Fruit fly (Drosophila melanogaster) whole organism, embryonic: ENCODE measurements around the gene Ptp10D.

Experiments used
- Antp ChIP-seq: fragments of 200-800 bp; sonication (Bioruptor generic); optimal IDR thresholded peaks from 3 replicates; lab custom pipeline; 2016; ENCODE audit warnings: missing biosample characterization, missing genetic modification characterization
- B-H1 ChIP-seq: fragments of 200-800 bp; sonication (Bioruptor generic); IDR thresholded peaks from 3 replicates; pipeline ENCODE4 v1.3.6; 2022; ENCODE audit warnings: missing biosample characterization, missing genetic modification characterization
- CG10274 ChIP-seq: fragments of 200-800 bp; sonication (Bioruptor generic); optimal IDR thresholded peaks from 3 replicates; lab custom pipeline; 2017; ENCODE audit warnings: missing biosample characterization, mild to moderate bottlenecking, missing genetic modification characterization
- CG10654 ChIP-seq: fragments of 200-800 bp; sonication (Bioruptor generic); optimal IDR thresholded peaks from 2 replicates; lab custom pipeline; 2016; ENCODE audit warnings: missing biosample characterization, missing genetic modification characterization
- CG10959 ChIP-seq: fragments of 200-800 bp; sonication (Bioruptor generic); IDR thresholded peaks from 2 replicates; pipeline ENCODE4 v1.3.6; 2022; ENCODE audit warnings: missing biosample characterization, missing genetic modification characterization
- CG10979 ChIP-seq: fragments of 200-800 bp; sonication (Bioruptor generic); optimal IDR thresholded peaks from 2 replicates; lab custom pipeline; 2018; ENCODE audit warnings: missing biosample characterization, mild to moderate bottlenecking, missing genetic modification characterization, moderate library complexity
- CG11247 ChIP-seq: fragments of 200-800 bp; sonication (Bioruptor generic); IDR thresholded peaks from 2 replicates; pipeline ENCODE4 v1.3.6; 2022; ENCODE audit warnings: missing biosample characterization, missing genetic modification characterization
- CG11560 ChIP-seq: fragments of 200-800 bp; sonication (Bioruptor generic); IDR thresholded peaks from 3 replicates; pipeline ENCODE4 v1.3.6; 2022; ENCODE audit warnings: missing biosample characterization, missing genetic modification characterization
- CG12391 ChIP-seq: fragments of 200-800 bp; sonication (Bioruptor generic); optimal IDR thresholded peaks from 3 replicates; lab custom pipeline; 2018; ENCODE audit warnings: missing biosample characterization, mild to moderate bottlenecking, missing genetic modification characterization, moderate library complexity
- CG15011 ChIP-seq: fragments of 200-800 bp; sonication (Bioruptor generic); optimal IDR thresholded peaks from 3 replicates; lab custom pipeline; 2018; ENCODE audit warnings: missing biosample characterization, mild to moderate bottlenecking, missing genetic modification characterization
- CG15601 ChIP-seq: fragments of 200-800 bp; sonication (Bioruptor generic); optimal IDR thresholded peaks from 3 replicates; lab custom pipeline; 2019; ENCODE audit warnings: missing biosample characterization, mild to moderate bottlenecking, missing genetic modification characterization, moderate library complexity
- CG17802 ChIP-seq: fragments of 200-800 bp; sonication (Bioruptor generic); optimal IDR thresholded peaks from 2 replicates; lab custom pipeline; 2018; ENCODE audit warnings: missing biosample characterization, mild to moderate bottlenecking, missing genetic modification characterization, moderate library complexity
- CG18262 ChIP-seq: fragments of 200-800 bp; optimal IDR thresholded peaks from 3 replicates; lab custom pipeline; 2019; ENCODE audit warnings: missing biosample characterization, mild to moderate bottlenecking, missing genetic modification characterization, moderate library complexity
- CG2199 ChIP-seq: fragments of 200-800 bp; sonication (Bioruptor generic); IDR thresholded peaks from 3 replicates; pipeline ENCODE4 v1.3.6; 2022; ENCODE audit warnings: missing biosample characterization, missing genetic modification characterization
- CG3163 ChIP-seq: fragments of 200-800 bp; sonication (Bioruptor generic); optimal IDR thresholded peaks from 3 replicates; lab custom pipeline; 2016; ENCODE audit warnings: missing biosample characterization, missing genetic modification characterization
- CG3281 ChIP-seq: fragments of 200-800 bp; sonication (Bioruptor generic); optimal IDR thresholded peaks from 3 replicates; lab custom pipeline; 2017; ENCODE audit warnings: missing biosample characterization, mild to moderate bottlenecking, missing genetic modification characterization
- CG3726 ChIP-seq: fragments of 200-800 bp; sonication (Bioruptor generic); IDR thresholded peaks from 3 replicates; pipeline ENCODE4, ENCODE4 v1.3.6; 2022; ENCODE audit warnings: missing biosample characterization, missing genetic modification characterization
- CG5953 ChIP-seq: fragments of 200-800 bp; sonication (Bioruptor generic); IDR thresholded peaks from 2 replicates; pipeline ENCODE4 v1.3.6; 2022; ENCODE audit warnings: missing biosample characterization, missing genetic modification characterization
- CG7357 ChIP-seq: fragments of 200-800 bp; sonication (Bioruptor generic); IDR thresholded peaks from 3 replicates; pipeline ENCODE4 v1.3.6; 2022; ENCODE audit warnings: missing biosample characterization, missing genetic modification characterization
- CG9437 ChIP-seq: fragments of 200-800 bp; sonication (Bioruptor generic); optimal IDR thresholded peaks from 2 replicates; lab custom pipeline; 2018; ENCODE audit warnings: missing biosample characterization, mild to moderate bottlenecking, missing genetic modification characterization
- CG9932 ChIP-seq: fragments of 200-800 bp; sonication (Bioruptor generic); IDR thresholded peaks from 2 replicates; pipeline ENCODE4 v1.3.6; 2022; ENCODE audit warnings: missing biosample characterization, missing genetic modification characterization
- Dfd ChIP-seq, 2 experiments: fragments of >200 bp; optimal IDR thresholded peaks; 2 replicates each; lab custom pipeline; 2017; ENCODE audit warnings: missing biosample characterization in 2 of 2, missing genetic modification characterization in 2 of 2
- Dip2 ChIP-seq: fragments of 200-800 bp; sonication (Bioruptor generic); IDR thresholded peaks from 2 replicates; pipeline ENCODE4 v1.3.6; 2022; ENCODE audit warnings: missing biosample characterization, missing genetic modification characterization
- Dp ChIP-seq: fragments of 200-800 bp; sonication (Bioruptor generic); optimal IDR thresholded peaks from 2 replicates; lab custom pipeline; 2018; ENCODE audit warnings: missing biosample characterization, mild to moderate bottlenecking, missing genetic modification characterization, moderate library complexity
- HLH3B ChIP-seq: fragments of 200-800 bp; sonication (Bioruptor generic); IDR thresholded peaks from 2 replicates; pipeline ENCODE4 v1.3.6; 2022; ENCODE audit warnings: missing biosample characterization, missing genetic modification characterization
- HmgD ChIP-seq: fragments of 200-800 bp; sonication (Bioruptor generic); optimal IDR thresholded peaks from 3 replicates; lab custom pipeline; 2016; ENCODE audit warnings: missing biosample characterization, missing genetic modification characterization
- Hr51 ChIP-seq, 2 experiments: fragments of 200-800 bp; sonication (Bioruptor generic); optimal IDR thresholded peaks; 2 replicates in 1 of 2; 3 replicates in 1 of 2; lab custom pipeline; 2016 to 2018; ENCODE audit warnings: missing biosample characterization in 2 of 2, missing genetic modification characterization in 2 of 2, mild to moderate bottlenecking in 1 of 2, moderate library complexity in 1 of 2
- Lim3 ChIP-seq: fragments of 200-800 bp; sonication (Bioruptor generic); IDR thresholded peaks from 2 replicates; pipeline ENCODE4 v1.3.6; 2022; ENCODE audit warnings: missing biosample characterization, missing genetic modification characterization
- Mes4 ChIP-seq: fragments of 200-800 bp; sonication (Bioruptor generic); optimal IDR thresholded peaks from 2 replicates; lab custom pipeline; 2016; ENCODE audit warnings: missing biosample characterization, missing genetic modification characterization
- Mrtf ChIP-seq: fragments of 200-800 bp; sonication (Bioruptor generic); IDR thresholded peaks from 3 replicates; pipeline ENCODE4 v1.3.6; 2022; ENCODE audit warnings: missing biosample characterization, missing genetic modification characterization
- Neu2 ChIP-seq: fragments of 200-800 bp; sonication (Bioruptor generic); optimal IDR thresholded peaks from 3 replicates; lab custom pipeline; 2016; ENCODE audit warnings: missing biosample characterization, missing genetic modification characterization, borderline replicate concordance
- Scr ChIP-seq: fragments of 200-800 bp; sonication (Bioruptor generic); IDR thresholded peaks from 2 replicates; pipeline ENCODE4 v1.3.6; 2022; ENCODE audit warnings: missing biosample characterization, missing genetic modification characterization; ENCODE audit not compliant: partially characterized antibody
- Ssrp ChIP-seq: fragments of 200-800 bp; sonication (Bioruptor generic); optimal IDR thresholded peaks from 2 replicates; lab custom pipeline; 2018; ENCODE audit warnings: missing biosample characterization, mild to moderate bottlenecking, missing genetic modification characterization, moderate library complexity
- Stat92E ChIP-seq, 3 experiments: fragments of >200 bp in 2 of 3; fragments of 200-800 bp in 1 of 3; sonication (Bioruptor generic) in 1 of 3; optimal IDR thresholded peaks; 2 replicates each; lab custom pipeline; 2017 to 2019; ENCODE audit warnings: missing biosample characterization in 3 of 3, missing genetic modification characterization in 3 of 3, mild to moderate bottlenecking in 1 of 3, moderate library complexity in 1 of 3
- aop ChIP-seq: fragments of 200-800 bp; sonication (Bioruptor generic); IDR thresholded peaks from 2 replicates; pipeline ENCODE4 v1.3.6; 2022; ENCODE audit warnings: missing biosample characterization, missing genetic modification characterization
- cwo ChIP-seq: fragments of 200-800 bp; sonication (Bioruptor generic); optimal IDR thresholded peaks from 3 replicates; lab custom pipeline; 2017; ENCODE audit warnings: missing biosample characterization, missing genetic modification characterization, mild to moderate bottlenecking, moderate library complexity, missing genetic modification reagents
- dm ChIP-seq: fragments of 200-800 bp; sonication (Bioruptor generic); optimal IDR thresholded peaks from 3 replicates; lab custom pipeline; 2016; ENCODE audit warnings: missing biosample characterization, missing genetic modification characterization
- dmrt11E ChIP-seq: fragments of 200-800 bp; sonication (Bioruptor generic); optimal IDR thresholded peaks from 3 replicates; lab custom pipeline; 2018; ENCODE audit warnings: missing biosample characterization, mild to moderate bottlenecking, missing genetic modification characterization, moderate library complexity
- ewg ChIP-seq: fragments of 200-800 bp; sonication (Bioruptor generic); optimal IDR thresholded peaks from 3 replicates; lab custom pipeline; 2017; ENCODE audit warnings: mild to moderate bottlenecking, missing biosample characterization, missing genetic modification reagents, missing genetic modification characterization
- eyg ChIP-seq: fragments of 200-800 bp; sonication (Bioruptor generic); optimal IDR thresholded peaks from 3 replicates; lab custom pipeline; 2016; ENCODE audit warnings: missing biosample characterization, missing genetic modification characterization
- fd64A ChIP-seq: fragments of 200-800 bp; sonication (Bioruptor generic); optimal IDR thresholded peaks from 3 replicates; lab custom pipeline; 2018; ENCODE audit warnings: missing biosample characterization, mild to moderate bottlenecking, missing genetic modification characterization
- ftz-f1 ChIP-seq: fragments of 200-800 bp; sonication (Bioruptor generic); optimal IDR thresholded peaks from 2 replicates; lab custom pipeline; 2016; ENCODE audit warnings: missing biosample characterization, missing genetic modification characterization
- gcm2 ChIP-seq: fragments of 200-800 bp; sonication (Bioruptor generic); optimal IDR thresholded peaks from 2 replicates; lab custom pipeline; 2016; ENCODE audit warnings: missing biosample characterization, missing genetic modification characterization
- ham ChIP-seq: fragments of 200-800 bp; sonication (Bioruptor generic); IDR thresholded peaks from 2 replicates; pipeline ENCODE4 v1.3.6; 2022; ENCODE audit warnings: missing biosample characterization, missing genetic modification characterization
- otp ChIP-seq: fragments of 200-800 bp; sonication (Bioruptor generic); IDR thresholded peaks from 3 replicates; pipeline ENCODE4, ENCODE4 v1.3.6; 2022; ENCODE audit warnings: missing biosample characterization, missing genetic modification characterization
- pan ChIP-seq, 4 experiments: fragments of >200 bp in 3 of 4; fragments of 200-800 bp in 1 of 4; sonication (Bioruptor generic) in 1 of 4; optimal IDR thresholded peaks in 3 of 4; IDR thresholded peaks in 1 of 4; 2 replicates each; pipeline versions ENCODE4 v1.3.6 to Lab custom; 2017 to 2022; ENCODE audit warnings: missing biosample characterization in 2 of 4, missing genetic modification characterization in 2 of 4, mixed read lengths in 1 of 4
- sr ChIP-seq: fragments of 200-800 bp; sonication (Bioruptor generic); IDR thresholded peaks from 3 replicates; pipeline ENCODE4 v1.3.6; 2022; ENCODE audit warnings: missing biosample characterization, missing genetic modification characterization
- yki ChIP-seq: fragments of >200 bp; optimal IDR thresholded peaks from 3 replicates; lab custom pipeline; 2018
- z ChIP-seq: fragments of 200-800 bp; sonication (Bioruptor generic); IDR thresholded peaks from 3 replicates; pipeline ENCODE4 v1.3.6; 2022; ENCODE audit warnings: missing biosample characterization, missing genetic modification characterization

Gene Ptp10D

dm6 chrX:11621866-11622648 is at the start of gene Ptp10D (continued):
- TF ChIP-seq CG3726 (GFP tag; lab: Robert Waterston, UW): no peak
- TF ChIP-seq Ssrp (tag; lab: Kevin White, UChicago): no peak
- TF ChIP-seq CG9932 (GFP tag; lab: Robert Waterston, UW): peak; percentile 39; the same call in 1 of the 2 replicates
- TF ChIP-seq CG10274 (GFP tag; lab: Kevin White, UChicago): no peak
- no peak for TF ChIP-seq CG17802
- TF ChIP-seq Hr51 (GFP tag; optimal IDR thresholded peaks at IDR 0.05; lab: Kevin White, UChicago): peak in 1 of 2 experiments; percentile 3
- no peak; the same call in 2 of the 3 replicates for TF ChIP-seq B-H1
- TF ChIP-seq Dfd (GFP tag; optimal IDR thresholded peaks at IDR 0.05; lab: Kevin White, UChicago): peak in 1 of 2 experiments; percentile 5
- TF ChIP-seq fd64A (GFP tag; lab: Kevin White, UChicago): no peak
- no peak for TF ChIP-seq gcm2 (GFP tag; lab: Kevin White, UChicago)
- peak; percentile 82 for TF ChIP-seq sr (GFP tag; lab: Robert Waterston, UW)
- TF ChIP-seq CG5953 (GFP tag; lab: Robert Waterston, UW): peak; percentile 40; the same call in 1 of the 2 replicates
- TF ChIP-seq CG15601 (tag; lab: Kevin White, UChicago): no peak
- TF ChIP-seq Dp: peak; percentile 74
- TF ChIP-seq Mes4 (GFP tag; lab: Kevin White, UChicago): no peak
- TF ChIP-seq dmrt11E (tag; lab: Kevin White, UChicago): no peak
- no peak for TF ChIP-seq Antp (GFP tag; lab: Kevin White, UChicago)
- no peak for TF ChIP-seq HmgD
- TF ChIP-seq ham (GFP tag; lab: Robert Waterston, UW): no peak
- TF ChIP-seq pan (optimal IDR thresholded peaks at IDR 0.05; lab: Kevin White, UChicago): no peak
- TF ChIP-seq pan (GFP tag; optimal IDR thresholded peaks at IDR 0.05 in 1 of 2, IDR thresholded peaks at IDR 0.05 in 1 of 2): peak in 1 of 2 experiments; percentile 16
- TF ChIP-seq CG18262 (tag; lab: Kevin White, UChicago): no peak
- peak; percentile 39 for TF ChIP-seq CG11247 (GFP tag; lab: Robert Waterston, UW)
- TF ChIP-seq CG15011 (GFP tag; lab: Kevin White, UChicago): no peak
- no peak for TF ChIP-seq CG12391 (tag; lab: Kevin White, UChicago)
- TF ChIP-seq CG10654 (GFP tag; lab: Kevin White, UChicago): no peak
- no peak for TF ChIP-seq yki (lab: Kevin White, UChicago)
- no peak for TF ChIP-seq z (GFP tag; lab: Robert Waterston, UW)
- peak; percentile 9 for TF ChIP-seq CG9437 (GFP tag; lab: Kevin White, UChicago)
- TF ChIP-seq aop (GFP tag; lab: Robert Waterston, UW): no peak
- TF ChIP-seq dm (GFP tag; lab: Kevin White, UChicago): no peak
- no peak; the same call in 2 of the 3 replicates for TF ChIP-seq otp
- TF ChIP-seq CG3281 (GFP tag; lab: Kevin White, UChicago): no peak
- TF ChIP-seq Dip2 (GFP tag; lab: Robert Waterston, UW): no peak
- no peak for TF ChIP-seq HLH3B
- TF ChIP-seq ftz-f1 (GFP tag; lab: Kevin White, UChicago): peak; percentile 57
- no peak for TF ChIP-seq Neu2 (GFP tag; lab: Kevin White, UChicago)
- no peak for TF ChIP-seq CG10959
- TF ChIP-seq eyg (GFP tag; lab: Kevin White, UChicago): no peak
- peak; percentile 75; the same call in 1 of the 3 replicates for TF ChIP-seq CG2199 (GFP tag; lab: Robert Waterston, UW)
- TF ChIP-seq CG7357: no peak
- TF ChIP-seq Lim3 (GFP tag; lab: Robert Waterston, UW): no peak
- TF ChIP-seq ewg (GFP tag; lab: Kevin White, UChicago): peak; percentile 30
- peak; percentile 81 for TF ChIP-seq cwo (GFP tag; lab: Kevin White, UChicago)
- TF ChIP-seq Stat92E (GFP tag; optimal IDR thresholded peaks at IDR 0.05; lab: Kevin White, UChicago): peak in 1 of 3 experiments; percentile 16
- TF ChIP-seq CG10979 (tag; lab: Kevin White, UChicago): no peak
- peak; percentile 5 for TF ChIP-seq CG3163
- no peak for TF ChIP-seq Mrtf (GFP tag; lab: Robert Waterston, UW)
- TF ChIP-seq Scr (GFP tag; lab: Robert Waterston, UW): peak; percentile 87
- TF ChIP-seq CG11560: no peak
